Worm (Caenorhabditis elegans) whole organism, mixed stage, embryonic: ENCODE data around the gene hlh-10.

Source experiments
- M03D4.4 ChIP-seq: sonication (generic microtip); optimal IDR thresholded peaks from 2 replicates; lab custom pipeline; 2017; ENCODE audit warnings: mild to moderate bottlenecking, missing genetic modification characterization, missing compliant biosample characterization
- blmp-1 ChIP-seq: fragments of 150-350 bp; optimal IDR thresholded peaks from 2 replicates; lab custom pipeline; 2014; ENCODE audit warnings: missing biosample characterization, missing genetic modification characterization
- elt-1 ChIP-seq: sonication (generic microtip); optimal IDR thresholded peaks from 2 replicates; lab custom pipeline; 2017; ENCODE audit warnings: missing genetic modification characterization, mild to moderate bottlenecking, missing compliant biosample characterization, antibody characterized with exemption, moderate library complexity, borderline replicate concordance; ENCODE audit not compliant: insufficient read depth
- lsy-2 ChIP-seq: fragments of 150-350 bp; optimal IDR thresholded peaks from 2 replicates; lab custom pipeline; 2014; ENCODE audit warnings: missing biosample characterization, missing genetic modification characterization
- mab-5 ChIP-seq: fragments of 150-350 bp; optimal IDR thresholded peaks from 2 replicates; lab custom pipeline; 2014; ENCODE audit warnings: missing biosample characterization, missing genetic modification characterization
- nhr-237 ChIP-seq: fragments of 150-350 bp; optimal IDR thresholded peaks from 2 replicates; lab custom pipeline; 2014; ENCODE audit warnings: missing biosample characterization, missing genetic modification characterization
- nhr-28 ChIP-seq: fragments of 150-350 bp; optimal IDR thresholded peaks from 2 replicates; lab custom pipeline; 2014; ENCODE audit warnings: missing biosample characterization, missing genetic modification characterization
- nhr-76 ChIP-seq: sonication (generic microtip); optimal IDR thresholded peaks from 2 replicates; lab custom pipeline; 2017; ENCODE audit warnings: missing biosample characterization, missing genetic modification characterization
- pha-4 ChIP-seq: fragments of 150-350 bp; optimal IDR thresholded peaks from 2 replicates; lab custom pipeline; 2018; ENCODE audit warnings: missing biosample characterization, missing genetic modification reagents, missing genetic modification characterization

ce11 chrV:9297332-9297731 lies 15.3 kb upstream of the hlh-10 start, which contains the start of gene F44A2.5:
- TF ChIP-seq mab-5 (tag; lab: Kevin White, UChicago) = no peak
- no peak for TF ChIP-seq nhr-76
- no peak for TF ChIP-seq pha-4 (tag; lab: Kevin White, UChicago)
- no peak for TF ChIP-seq elt-1 (tag; lab: Kevin White, UChicago)
- TF ChIP-seq nhr-28 (tag; lab: Kevin White, UChicago) = no peak
- no peak for TF ChIP-seq blmp-1 (tag; lab: Kevin White, UChicago)
- no peak for TF ChIP-seq nhr-237
- no peak for TF ChIP-seq lsy-2 (tag; lab: Kevin White, UChicago)
- no peak for TF ChIP-seq M03D4.4
